Worm (Caenorhabditis elegans) whole organism, L1 larva: ENCODE measurements around the gene lido-2.

Experiments used
- C16A3.4 ChIP-seq: fragments of 150-350 bp; optimal IDR thresholded peaks from 2 replicates; lab custom pipeline; 2014; ENCODE audit warnings: missing biosample characterization, missing genetic modification characterization
- C34B4.2 ChIP-seq: sonication (generic microtip); optimal IDR thresholded peaks from 2 replicates; lab custom pipeline; 2017; ENCODE audit warnings: mild to moderate bottlenecking, missing genetic modification characterization, missing compliant biosample characterization
- F16B12.6 ChIP-seq: fragments of 150-350 bp; optimal IDR thresholded peaks from 2 replicates; lab custom pipeline; 2014; ENCODE audit warnings: missing biosample characterization, missing genetic modification characterization
- blmp-1 ChIP-seq: fragments of 150-350 bp; optimal IDR thresholded peaks from 2 replicates; lab custom pipeline; 2014; ENCODE audit warnings: missing biosample characterization, missing genetic modification characterization
- dsc-1 ChIP-seq: sonication (generic microtip); optimal IDR thresholded peaks from 2 replicates; lab custom pipeline; 2016; ENCODE audit warnings: mild to moderate bottlenecking, missing genetic modification characterization, missing compliant biosample characterization
- egl-13 ChIP-seq: sonication (generic microtip); optimal IDR thresholded peaks from 2 replicates; lab custom pipeline; 2016; ENCODE audit warnings: missing genotype, missing genetic modification reagents, missing genetic modification characterization, missing compliant biosample characterization
- egl-27 ChIP-seq, 2 experiments: fragments of 150-350 bp in 1 of 2; sonication (generic microtip); optimal IDR thresholded peaks; 3 replicates each; lab custom pipeline; 2017 to 2018; ENCODE audit warnings: missing biosample characterization in 2 of 2, missing genetic modification characterization in 2 of 2, missing genetic modification reagents in 2 of 2
- elt-3 ChIP-seq, 6 experiments: fragments of 150-350 bp in 1 of 6; sonication (generic microtip); optimal IDR thresholded peaks; 2 replicates each; lab custom pipeline; 2017 to 2018; ENCODE audit warnings: missing biosample characterization in 6 of 6, missing genetic modification characterization in 6 of 6, inconsistent platforms in 1 of 6
- ets-5 ChIP-seq: fragments of 200-800 bp; sonication (Bioruptor generic); IDR thresholded peaks from 2 replicates; pipeline ENCODE4 v1.3.6; 2022; ENCODE audit warnings: missing genetic modification characterization, missing compliant biosample characterization
- fkh-10 ChIP-seq: sonication (generic microtip); optimal IDR thresholded peaks from 2 replicates; lab custom pipeline; 2017; ENCODE audit warnings: missing biosample characterization, missing genetic modification reagents, missing genetic modification characterization
- fkh-4 ChIP-seq: sonication (generic microtip); optimal IDR thresholded peaks from 2 replicates; lab custom pipeline; 2016; ENCODE audit warnings: missing compliant biosample characterization, missing genetic modification characterization, borderline replicate concordance
- fkh-8 ChIP-seq: sonication (generic microtip); optimal IDR thresholded peaks from 2 replicates; lab custom pipeline; 2016; ENCODE audit warnings: mild to moderate bottlenecking, missing genetic modification characterization, missing compliant biosample characterization
- fos-1 ChIP-seq: fragments of 150-350 bp; optimal IDR thresholded peaks from 2 replicates; lab custom pipeline; 2014; ENCODE audit warnings: missing biosample characterization, missing genetic modification characterization
- grh-1 ChIP-seq: fragments of 200-800 bp; sonication (Bioruptor generic); IDR thresholded peaks from 2 replicates; pipeline ENCODE4 v1.3.6; 2022; ENCODE audit warnings: missing genetic modification reagents, missing genetic modification characterization, missing compliant biosample characterization
- hlh-4 ChIP-seq: sonication (generic microtip); optimal IDR thresholded peaks from 2 replicates; lab custom pipeline; 2016; ENCODE audit warnings: mild to moderate bottlenecking, missing genetic modification characterization, missing compliant biosample characterization
- irx-1 ChIP-seq: sonication (generic microtip); optimal IDR thresholded peaks from 2 replicates; lab custom pipeline; 2016; ENCODE audit warnings: missing genetic modification characterization, missing compliant biosample characterization
- jun-1 ChIP-seq: fragments of 150-350 bp; optimal IDR thresholded peaks from 2 replicates; lab custom pipeline; 2014; ENCODE audit warnings: missing biosample characterization, missing genetic modification reagents, missing genetic modification characterization
- lin-13 ChIP-seq: fragments of 150-350 bp; optimal IDR thresholded peaks from 2 replicates; lab custom pipeline; 2014; ENCODE audit warnings: missing biosample characterization, missing genetic modification reagents, missing genetic modification characterization
- lin-14 ChIP-seq: fragments of 200-800 bp; sonication (Bioruptor generic); optimal IDR thresholded peaks from 2 replicates; lab custom pipeline; 2018; ENCODE audit warnings: mild to moderate bottlenecking, missing genetic modification characterization, moderate library complexity, missing compliant biosample characterization
- lin-35 ChIP-seq, 2 experiments: fragments of 150-350 bp; optimal IDR thresholded peaks; 2 replicates each; lab custom pipeline; 2014; ENCODE audit warnings: missing biosample characterization in 2 of 2, missing genetic modification characterization in 2 of 2, missing genetic modification reagents in 2 of 2
- lir-3 ChIP-seq: sonication (generic microtip); optimal IDR thresholded peaks from 2 replicates; lab custom pipeline; 2016; ENCODE audit warnings: mild to moderate bottlenecking, missing genetic modification characterization, moderate library complexity, missing compliant biosample characterization; ENCODE audit not compliant: poor library complexity
- lsy-2 ChIP-seq, 2 experiments: fragments of 150-350 bp; optimal IDR thresholded peaks; 2 replicates each; lab custom pipeline; 2014; ENCODE audit warnings: missing biosample characterization in 2 of 2, missing genetic modification characterization in 2 of 2
- mab-9 ChIP-seq: fragments of 200-800 bp; sonication (Bioruptor generic); IDR thresholded peaks from 2 replicates; pipeline ENCODE4 v1.3.6; 2022; ENCODE audit warnings: missing genetic modification reagents, missing genetic modification characterization, missing compliant biosample characterization
- mdl-1 ChIP-seq, 2 experiments: fragments of 150-350 bp; optimal IDR thresholded peaks; 2 replicates each; lab custom pipeline; 2014 to 2017; ENCODE audit warnings: missing biosample characterization in 2 of 2, missing genetic modification characterization in 2 of 2, inconsistent platforms in 1 of 2
- mep-1 ChIP-seq: fragments of 150-350 bp; optimal IDR thresholded peaks from 2 replicates; lab custom pipeline; 2014; ENCODE audit warnings: missing biosample characterization, missing genetic modification characterization
- nhr-11 ChIP-seq: fragments of 150-350 bp; optimal IDR thresholded peaks from 2 replicates; lab custom pipeline; 2014; ENCODE audit warnings: missing biosample characterization, missing genetic modification characterization
- nhr-12 ChIP-seq: sonication (generic microtip); optimal IDR thresholded peaks from 2 replicates; lab custom pipeline; 2017; ENCODE audit warnings: missing biosample characterization, missing genetic modification characterization
- nhr-19 ChIP-seq: fragments of 200-800 bp; sonication (Bioruptor generic); conservative IDR thresholded peaks from 2 replicates; pipeline ENCODE4 v1.3.6; 2022; ENCODE audit warnings: missing genetic modification characterization, missing compliant biosample characterization
- nhr-20 ChIP-seq: sonication (generic microtip); optimal IDR thresholded peaks from 2 replicates; lab custom pipeline; 2016; ENCODE audit warnings: mild to moderate bottlenecking, missing genetic modification characterization, missing compliant biosample characterization
- nhr-71 ChIP-seq: sonication (generic microtip); optimal IDR thresholded peaks from 2 replicates; lab custom pipeline; 2016; ENCODE audit warnings: mild to moderate bottlenecking, missing genetic modification characterization, moderate library complexity, missing compliant biosample characterization
- nhr-85 ChIP-seq: sonication (generic microtip); peaks from one replicate; lab custom pipeline; 2016; ENCODE audit warnings: missing genetic modification characterization, inconsistent platforms, missing compliant biosample characterization
- nhr-90 ChIP-seq: sonication (generic microtip); optimal IDR thresholded peaks from 2 replicates; lab custom pipeline; 2016; ENCODE audit warnings: mild to moderate bottlenecking, missing genetic modification characterization, missing compliant biosample characterization; ENCODE audit not compliant: poor library complexity
- pag-3 ChIP-seq: sonication (generic microtip); optimal IDR thresholded peaks from 2 replicates; lab custom pipeline; 2017; ENCODE audit warnings: missing genetic modification characterization, mild to moderate bottlenecking, missing compliant biosample characterization, antibody characterized with exemption, borderline replicate concordance; ENCODE audit not compliant: insufficient read depth
- snpc-4 ChIP-seq: fragments of 150-350 bp; optimal IDR thresholded peaks from 2 replicates; lab custom pipeline; 2014; ENCODE audit warnings: missing biosample characterization, missing genetic modification characterization
- snu-23 ChIP-seq: sonication (generic microtip); optimal IDR thresholded peaks from 2 replicates; lab custom pipeline; 2016; ENCODE audit warnings: missing genetic modification characterization, missing compliant biosample characterization
- sox-4 ChIP-seq: sonication (generic microtip); optimal IDR thresholded peaks from 2 replicates; lab custom pipeline; 2016; ENCODE audit warnings: missing genetic modification characterization, missing compliant biosample characterization
- sptf-1 ChIP-seq: fragments of 150-350 bp; optimal IDR thresholded peaks from 2 replicates; lab custom pipeline; 2014; ENCODE audit warnings: missing biosample characterization, missing genetic modification characterization
- sup-37 ChIP-seq: fragments of 200-800 bp; sonication (Bioruptor generic); optimal IDR thresholded peaks from 2 replicates; lab custom pipeline; 2018; ENCODE audit warnings: mild to moderate bottlenecking, missing genetic modification characterization, missing compliant biosample characterization
- tbx-2 ChIP-seq: sonication (generic microtip); optimal IDR thresholded peaks from 2 replicates; lab custom pipeline; 2016; ENCODE audit warnings: missing genetic modification characterization, missing compliant biosample characterization
- unc-130 ChIP-seq: fragments of 150-350 bp; optimal IDR thresholded peaks from 2 replicates; lab custom pipeline; 2017; ENCODE audit warnings: missing biosample characterization, missing genetic modification characterization, inconsistent platforms
- unc-98 ChIP-seq: fragments of 200-800 bp; sonication (Bioruptor generic); IDR thresholded peaks from 2 replicates; pipeline ENCODE4 v1.3.6; 2022; ENCODE audit warnings: missing genetic modification characterization, missing compliant biosample characterization
- vab-15 ChIP-seq: sonication (generic microtip); optimal IDR thresholded peaks from 2 replicates; lab custom pipeline; 2017; ENCODE audit warnings: missing genotype, mild to moderate bottlenecking, missing genetic modification characterization, missing compliant biosample characterization
- zip-4 ChIP-seq: fragments of 200-800 bp; sonication (Bioruptor generic); optimal IDR thresholded peaks from 2 replicates; lab custom pipeline; 2018; ENCODE audit warnings: mild to moderate bottlenecking, missing genetic modification characterization, moderate library complexity, missing compliant biosample characterization

The lido-2 gene

DNA sequence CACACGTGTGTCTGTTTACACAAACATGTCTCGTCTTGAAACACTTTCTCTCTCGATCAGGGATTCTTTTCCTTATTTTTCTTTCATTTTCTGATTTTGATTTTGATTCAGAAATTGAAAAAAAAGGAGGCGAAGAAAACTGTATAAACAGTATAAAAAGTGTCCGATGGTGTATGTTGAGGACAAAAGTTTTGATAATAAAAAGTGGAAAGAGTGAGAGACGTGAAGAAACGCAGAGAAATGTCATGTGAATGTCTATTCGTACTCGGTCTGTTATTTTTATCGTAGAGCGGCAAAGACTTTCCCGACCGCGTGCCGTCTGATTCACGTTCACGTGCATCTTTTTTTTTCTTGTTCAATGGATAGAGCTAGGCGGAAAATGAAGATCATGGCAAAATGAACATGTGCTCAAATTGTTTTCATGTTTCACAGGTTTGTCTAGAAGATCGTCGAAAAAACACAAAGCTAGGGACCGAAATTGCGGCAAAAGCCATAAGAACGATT, 36.8 kb downstream of the lido-2 start (continued):
- peak; percentile 94 for TF ChIP-seq nhr-20 (tag; lab: Kevin White, UChicago)

DNA sequence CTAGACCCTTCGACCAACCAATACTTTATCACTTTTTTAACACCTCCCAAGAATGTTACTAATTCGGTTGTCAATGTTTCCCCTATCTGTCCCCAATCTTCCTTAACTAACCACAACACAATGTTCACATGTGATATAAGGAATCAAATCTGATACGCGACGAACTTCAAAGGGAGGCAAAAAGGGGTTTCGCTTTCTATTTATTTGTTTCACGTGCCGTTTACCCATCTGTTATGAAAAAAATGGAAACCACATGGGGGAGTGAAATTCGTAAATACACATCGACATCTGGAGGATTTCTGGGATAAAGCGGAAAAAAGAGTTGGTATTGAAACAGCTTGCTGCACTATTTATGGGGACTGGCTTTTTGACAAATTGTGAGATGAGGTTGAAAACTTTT, 38.4 kb downstream of the lido-2 start:
- TF ChIP-seq sup-37 (GFP tag; lab: Kevin White, UChicago): no peak
- no peak for TF ChIP-seq snpc-4 (tag; lab: Kevin White, UChicago)
- TF ChIP-seq unc-130 (tag; lab: Kevin White, UChicago): peak; percentile 24
- peak in 1 of 2 experiments; percentile 64 for TF ChIP-seq lin-35 (GFP tag; optimal IDR thresholded peaks at IDR 0.05; lab: Kevin White, UChicago)
- TF ChIP-seq vab-15 (tag; lab: Kevin White, UChicago): peak; percentile 30
- no peak for TF ChIP-seq nhr-12
- no peak for TF ChIP-seq fkh-8 (tag; lab: Kevin White, UChicago)
- TF ChIP-seq fkh-4: peak; percentile 71
- TF ChIP-seq ets-5 (GFP tag; lab: Robert Waterston, UW): no peak
- TF ChIP-seq dsc-1 (tag; lab: Kevin White, UChicago): peak; percentile 93
- TF ChIP-seq hlh-4 (tag; lab: Kevin White, UChicago): no peak
- no peak for TF ChIP-seq fos-1 (tag; lab: Kevin White, UChicago)
- peak in 1 of 2 experiments; percentile 22 for TF ChIP-seq lsy-2 (tag; optimal IDR thresholded peaks at IDR 0.05; lab: Kevin White, UChicago)
- peak; percentile 46 for TF ChIP-seq snu-23 (GFP tag; lab: Kevin White, UChicago)
- TF ChIP-seq fkh-10 (GFP tag; lab: Kevin White, UChicago): no peak
- no peak for TF ChIP-seq F16B12.6 (tag; lab: Kevin White, UChicago)
- TF ChIP-seq C34B4.2 (tag; lab: Kevin White, UChicago): no peak
- TF ChIP-seq mdl-1 (tag; optimal IDR thresholded peaks at IDR 0.05; lab: Kevin White, UChicago): peak in 1 of 2 experiments; percentile 86
- peak; percentile 66 for TF ChIP-seq nhr-20 (tag; lab: Kevin White, UChicago)
- TF ChIP-seq mab-9 (GFP tag; lab: Robert Waterston, UW): no peak
- peak in 2 of 6 experiments; percentile 69 to 95 for TF ChIP-seq elt-3 (tag; optimal IDR thresholded peaks at IDR 0.05; lab: Kevin White, UChicago)
- TF ChIP-seq egl-27 (tag; optimal IDR thresholded peaks at IDR 0.05; lab: Kevin White, UChicago): no peak
- TF ChIP-seq jun-1: no peak
- no peak for TF ChIP-seq unc-98 (GFP tag; lab: Robert Waterston, UW)
- TF ChIP-seq nhr-90 (tag; lab: Kevin White, UChicago): peak; percentile 9
- peak; percentile 70 for TF ChIP-seq lin-14 (GFP tag; lab: Kevin White, UChicago)
- peak; percentile 30; the same call in 1 of the 2 replicates for TF ChIP-seq nhr-19 (GFP tag; lab: Robert Waterston, UW)
- TF ChIP-seq grh-1 (GFP tag; lab: Robert Waterston, UW): no peak; the same call in 1 of the 2 replicates
- TF ChIP-seq C16A3.4 (tag; lab: Kevin White, UChicago): peak; percentile 20
- TF ChIP-seq blmp-1 (tag; lab: Kevin White, UChicago): peak; percentile 96
- TF ChIP-seq lir-3: no peak
- no peak for TF ChIP-seq egl-13 (tag; lab: Kevin White, UChicago)
- no peak for TF ChIP-seq lin-13
- no peak for TF ChIP-seq sox-4 (tag; lab: Kevin White, UChicago)
- TF ChIP-seq nhr-11 (tag; lab: Kevin White, UChicago): no peak
- TF ChIP-seq sptf-1: no peak
- peak; percentile 6 for TF ChIP-seq mep-1
- TF ChIP-seq nhr-71: peak; percentile 78
- no peak for TF ChIP-seq pag-3
- TF ChIP-seq nhr-85 (tag; lab: Kevin White, UChicago): peak; percentile 78
- TF ChIP-seq zip-4 (GFP tag; lab: Kevin White, UChicago): no peak
- no peak for TF ChIP-seq irx-1 (tag; lab: Kevin White, UChicago)
- peak; percentile 19 for TF ChIP-seq tbx-2 (tag; lab: Kevin White, UChicago)
- TF ChIP-seq, all 84 proteins: peak for 19
